Fruit fly (Drosophila melanogaster): Measurements from ENCODE around the gene jumu.

jumu gene

dm6 chr3R:10353932-10354703 lies 4.1 kb downstream of the jumu start (continued):
- TF ChIP-seq Oli (tag; optimal IDR thresholded peaks at IDR 0.05) (peak; percentile 40), HmgD (GFP tag; optimal IDR thresholded peaks at IDR 0.05) (no peak), CG1647 (GFP tag; optimal IDR thresholded peaks at IDR 0.05) (no peak), nerfin-1 (tag; optimal IDR thresholded peaks at IDR 0.05) (peak; percentile 31), YL-1 (GFP tag; optimal IDR thresholded peaks at IDR 0.05) (no peak), Hsf (GFP tag; optimal IDR thresholded peaks at IDR 0.05) (peak; percentile 1), CG18476 (GFP tag; optimal IDR thresholded peaks at IDR 0.05) (peak; percentile 100), Ptx1 (GFP tag; IDR thresholded peaks at IDR 0.05) (no peak), ash1 (GFP tag; optimal IDR thresholded peaks at IDR 0.05) (peak; percentile 29), CG8281 (tag; optimal IDR thresholded peaks at IDR 0.05) (peak; percentile 31), ken (GFP tag; IDR thresholded peaks at IDR 0.05) (no peak), CG9437 (GFP tag; optimal IDR thresholded peaks at IDR 0.05) (peak; percentile 19)

DNA sequence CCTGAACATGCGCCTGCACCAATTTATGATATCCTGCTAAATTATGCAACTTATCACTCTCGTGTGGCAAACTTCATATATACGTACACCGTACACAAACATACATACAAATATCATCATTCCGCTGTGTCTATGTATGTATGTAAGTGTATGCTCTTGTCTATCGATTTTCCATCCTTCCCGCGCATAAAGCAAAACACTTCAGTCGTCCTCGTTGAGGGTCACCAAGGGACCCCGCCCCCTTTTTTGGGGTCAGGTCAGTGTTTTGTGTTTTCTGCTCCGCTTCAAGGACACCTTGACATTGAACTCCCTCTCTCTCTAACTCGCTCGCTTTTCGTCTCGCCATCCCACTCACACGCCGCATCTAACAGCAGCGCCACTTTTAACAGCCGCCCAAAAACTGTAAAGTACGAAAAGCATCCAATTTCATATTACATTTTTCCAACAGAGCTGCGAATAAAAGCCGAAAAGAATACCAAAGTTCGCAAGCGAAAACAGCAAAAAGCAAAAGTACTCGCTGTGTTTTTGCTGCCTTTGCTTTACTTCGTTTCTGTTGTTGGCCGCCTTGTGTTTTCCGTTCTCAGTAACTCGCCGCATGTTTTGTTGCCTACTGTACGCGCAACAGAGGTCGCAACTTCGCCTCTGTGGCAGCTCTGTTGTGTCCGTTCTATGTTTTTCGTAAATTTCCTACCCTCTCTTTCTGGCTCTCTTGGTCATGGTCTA lies 6.0 kb downstream of the jumu start:
- TF ChIP-seq ERR (GFP tag; optimal IDR thresholded peaks at IDR 0.05) = peak; percentile 84
- TF ChIP-seq Hr51 (GFP tag; optimal IDR thresholded peaks at IDR 0.05) = peak in 1 of 2 experiments; percentile 56
- no peak for TF ChIP-seq CG33213 (GFP tag; optimal IDR thresholded peaks at IDR 0.05)
- peak; percentile 47 for TF ChIP-seq Med (GFP tag)
- TF ChIP-seq onecut (GFP tag; IDR thresholded peaks at IDR 0.05) = peak; percentile 96
- no peak for TF ChIP-seq CG10543 (GFP tag; optimal IDR thresholded peaks at IDR 0.05)
- TF ChIP-seq Nf-YC (tag; optimal IDR thresholded peaks at IDR 0.05) = peak; percentile 6
- no peak for TF ChIP-seq bowl (GFP tag; IDR thresholded peaks at IDR 0.05)
- peak; percentile 18 for TF ChIP-seq Deaf1 (tag; optimal IDR thresholded peaks at IDR 0.05)
- no peak for TF ChIP-seq klu (GFP tag; IDR thresholded peaks at IDR 0.05)
- TF ChIP-seq Drgx (GFP tag; IDR thresholded peaks at IDR 0.05) = no peak
- no peak for TF ChIP-seq btn (GFP tag; optimal IDR thresholded peaks at IDR 0.05)
- TF ChIP-seq CG8765 (GFP tag; IDR thresholded peaks at IDR 0.05) = no peak
- TF ChIP-seq ftz-f1 (GFP tag; optimal IDR thresholded peaks at IDR 0.05) = peak; percentile 92
- no peak for TF ChIP-seq grau (tag; optimal IDR thresholded peaks at IDR 0.05)
- no peak for TF ChIP-seq Sox100B (GFP tag; optimal IDR thresholded peaks at IDR 0.05)
- peak; percentile 21 for TF ChIP-seq cg (GFP tag; optimal IDR thresholded peaks at IDR 0.05)
- TF ChIP-seq CG1832 (GFP tag; optimal IDR thresholded peaks at IDR 0.05) = peak; percentile 77
- no peak for TF ChIP-seq repo (GFP tag; optimal IDR thresholded peaks at IDR 0.05)
- TF ChIP-seq fru (optimal IDR thresholded peaks at IDR 0.05) = no peak
- TF ChIP-seq CG15479 (GFP tag; optimal IDR thresholded peaks at IDR 0.05) = peak; percentile 4
- no peak for TF ChIP-seq CG7271 (tag; optimal IDR thresholded peaks at IDR 0.05)
- no peak for TF ChIP-seq CG11695 (GFP tag; IDR thresholded peaks at IDR 0.05)
- TF ChIP-seq CG11696 (GFP tag; IDR thresholded peaks at IDR 0.05) = no peak
- no peak for TF ChIP-seq CG30020 (tag; optimal IDR thresholded peaks at IDR 0.05)
- TF ChIP-seq abd-A (tag; optimal IDR thresholded peaks at IDR 0.05) = peak; percentile 85
- TF ChIP-seq CG7786 (GFP tag; optimal IDR thresholded peaks at IDR 0.05) = no peak
- no peak for TF ChIP-seq HHEX (GFP tag; optimal IDR thresholded peaks at IDR 0.05)
- TF ChIP-seq CTCF (GFP tag; optimal IDR thresholded peaks at IDR 0.05) = peak; percentile 24
- TF ChIP-seq pros (GFP tag; optimal IDR thresholded peaks at IDR 0.05) = peak; percentile 72
- TF ChIP-seq CG6254 (GFP tag; optimal IDR thresholded peaks at IDR 0.05) = no peak
- TF ChIP-seq D (optimal IDR thresholded peaks at IDR 0.05) = no peak
- no peak for TF ChIP-seq D (GFP tag; optimal IDR thresholded peaks at IDR 0.05)
- TF ChIP-seq Trl (optimal IDR thresholded peaks at IDR 0.05) = peak; percentile 87 to 89
- TF ChIP-seq Trl (GFP tag; optimal IDR thresholded peaks at IDR 0.05) = no peak
- no peak for TF ChIP-seq CG14965 (GFP tag; optimal IDR thresholded peaks at IDR 0.05; ENCODE audit: borderline replicate concordance)
- TF ChIP-seq CG5180 (GFP tag; optimal IDR thresholded peaks at IDR 0.05) = peak; percentile 72
